Worm (Caenorhabditis elegans) whole organism, L1 larva: ENCODE data around the gene H06H21.8.

Experiments used
- ama-1 ChIP-seq: fragments of 150-350 bp; optimal IDR thresholded peaks from 2 replicates; lab custom pipeline; 2014
- blmp-1 ChIP-seq: fragments of 150-350 bp; optimal IDR thresholded peaks from 2 replicates; lab custom pipeline; 2014; ENCODE audit warnings: missing biosample characterization, missing genetic modification characterization
- rnt-1 ChIP-seq: sonication (generic microtip); optimal IDR thresholded peaks from 2 replicates; lab custom pipeline; 2016; ENCODE audit warnings: mild to moderate bottlenecking, missing genetic modification characterization, moderate library complexity, missing compliant biosample characterization
- skn-1 ChIP-seq: fragments of 150-350 bp; optimal IDR thresholded peaks from 2 replicates; lab custom pipeline; 2014; ENCODE audit warnings: missing biosample characterization, missing genetic modification characterization
- sox-4 ChIP-seq: sonication (generic microtip); optimal IDR thresholded peaks from 2 replicates; lab custom pipeline; 2016; ENCODE audit warnings: missing genetic modification characterization, missing compliant biosample characterization

DNA sequence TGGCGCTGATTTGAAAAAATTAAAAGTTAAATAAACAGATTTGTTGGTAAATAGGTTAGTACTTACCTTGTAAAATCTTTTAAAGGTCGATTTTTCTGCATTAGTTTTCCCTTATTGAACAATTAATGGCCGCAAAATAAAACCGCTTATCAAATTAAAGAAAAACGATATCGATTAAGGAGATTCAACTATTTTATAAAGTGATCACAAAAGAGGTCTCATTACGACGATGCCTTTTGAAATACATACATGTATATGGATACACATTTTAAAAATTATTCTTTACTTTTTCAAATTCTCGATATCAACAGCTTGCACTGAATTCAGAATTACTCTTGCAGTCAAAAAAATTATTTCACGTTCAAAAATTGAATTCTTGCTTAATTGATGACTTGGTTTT is 37.6 kb upstream of the H06H21.8 start, which contains the start of gene Y17G9A.3:
- TF ChIP-seq ama-1: no peak
- no peak for TF ChIP-seq skn-1 (tag; lab: Kevin White, UChicago)
- TF ChIP-seq rnt-1 (tag; lab: Kevin White, UChicago): no peak
- no peak for TF ChIP-seq blmp-1 (tag; lab: Kevin White, UChicago)
- TF ChIP-seq sox-4 (tag; lab: Kevin White, UChicago): no peak
